Fruit fly (Drosophila melanogaster): ENCODE measurements around the gene SWIP.

SWIP gene

DNA sequence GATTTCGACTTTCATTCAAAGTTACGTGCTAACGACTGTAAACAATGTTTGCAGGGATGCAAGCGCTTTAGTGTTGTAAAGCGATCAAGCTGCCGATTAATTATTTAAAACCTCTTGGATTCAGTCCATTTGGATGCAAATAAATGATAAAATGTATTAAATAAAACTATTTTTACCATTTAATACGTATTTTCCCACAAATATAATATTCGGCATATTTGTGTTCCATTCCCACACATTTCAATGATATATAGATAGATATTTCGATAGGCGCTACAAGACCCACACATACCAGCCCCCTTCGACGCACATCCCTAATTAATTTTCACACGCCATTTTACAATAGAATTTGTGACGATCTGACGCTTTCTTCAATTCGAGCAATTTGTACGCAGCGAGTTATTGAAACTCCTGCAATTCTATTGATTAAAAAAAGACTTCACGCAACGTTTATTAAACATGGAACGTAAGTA is 25.0 kb upstream of the SWIP start, which contains the start of the genes CG32576 and caz (continued):
- TF ChIP-seq unpg (GFP tag; optimal IDR thresholded peaks at IDR 0.05) (peak; percentile 31), CG12104 (GFP tag; optimal IDR thresholded peaks at IDR 0.05) (peak; percentile 24), CG4328 (GFP tag; optimal IDR thresholded peaks at IDR 0.05) (no peak), Meics (GFP tag; optimal IDR thresholded peaks at IDR 0.05) (peak; percentile 33), lbe (GFP tag; optimal IDR thresholded peaks at IDR 0.05) (peak; percentile 63), CG9727 (GFP tag; optimal IDR thresholded peaks at IDR 0.05) (peak; percentile 26), B-H1 (GFP tag; IDR thresholded peaks at IDR 0.05) (no peak), CG43689 (GFP tag; IDR thresholded peaks at IDR 0.05) (no peak), CG18619 (GFP tag; optimal IDR thresholded peaks at IDR 0.05) (no peak), CG1647 (GFP tag; optimal IDR thresholded peaks at IDR 0.05) (no peak), exex (tag; optimal IDR thresholded peaks at IDR 0.05) (peak; percentile 61), BEAF-32 (GFP tag; optimal IDR thresholded peaks at IDR 0.05) (peak; percentile 80), chif (GFP tag; optimal IDR thresholded peaks at IDR 0.05) (peak in 1 of 2 experiments; percentile 16), wek (GFP tag; optimal IDR thresholded peaks at IDR 0.05) (no peak), CG2129 (GFP tag; IDR thresholded peaks at IDR 0.05; ENCODE audit: partially characterized antibody) (peak; percentile 39; the same call in 1 of the 2 replicates), CG2199 (GFP tag; IDR thresholded peaks at IDR 0.05) (no peak), ems (GFP tag; optimal IDR thresholded peaks at IDR 0.05) (no peak), cg (GFP tag; optimal IDR thresholded peaks at IDR 0.05) (peak; percentile 54), unc-4 (GFP tag; IDR thresholded peaks at IDR 0.05; ENCODE audit: partially characterized antibody) (peak; percentile 73), sens-2 (GFP tag; IDR thresholded peaks at IDR 0.05) (no peak), insv (GFP tag; optimal IDR thresholded peaks at IDR 0.05) (no peak), CG11456 (GFP tag; IDR thresholded peaks at IDR 0.05) (no peak), pita (GFP tag; optimal IDR thresholded peaks at IDR 0.05) (no peak), tna (GFP tag; IDR thresholded peaks at IDR 0.05; ENCODE audit: partially characterized antibody) (no peak), ind (GFP tag; optimal IDR thresholded peaks at IDR 0.05) (peak; percentile 29), CG34376 (GFP tag; optimal IDR thresholded peaks at IDR 0.05) (peak; percentile 16), CG2202 (tag; optimal IDR thresholded peaks at IDR 0.05) (peak; percentile 5), Myb (GFP tag; optimal IDR thresholded peaks at IDR 0.05) (peak; percentile 40), zen (tag; optimal IDR thresholded peaks at IDR 0.05) (peak; percentile 73), CG12299 (tag; optimal IDR thresholded peaks at IDR 0.05) (peak; percentile 22), CG14050 (GFP tag; IDR thresholded peaks at IDR 0.05) (no peak), HmgD (GFP tag; optimal IDR thresholded peaks at IDR 0.05) (no peak), amos (GFP tag; IDR thresholded peaks at IDR 0.05; ENCODE audit: partially characterized antibody) (peak; percentile 64), H15 (GFP tag; IDR thresholded peaks at IDR 0.05) (no peak), CG2116 (GFP tag; optimal IDR thresholded peaks at IDR 0.05) (peak; percentile 95), bcd (GFP tag; optimal IDR thresholded peaks at IDR 0.05) (no peak), E2f2 (GFP tag; IDR thresholded peaks at IDR 0.05) (peak; percentile 51; the same call in 1 of the 2 replicates), dpn (GFP tag; optimal IDR thresholded peaks at IDR 0.05) (peak in 1 of 2 experiments; percentile 43), slbo (GFP tag; IDR thresholded peaks at IDR 0.05) (peak; percentile 24; the same call in 1 of the 2 replicates), CG10543 (GFP tag; optimal IDR thresholded peaks at IDR 0.05) (peak; percentile 74), Lhr (GFP tag; optimal IDR thresholded peaks at IDR 0.05) (peak; percentile 9), crc (GFP tag; optimal IDR thresholded peaks at IDR 0.05) (no peak), CG33557 (GFP tag; optimal IDR thresholded peaks at IDR 0.05) (peak; percentile 25), CG10462 (GFP tag; optimal IDR thresholded peaks at IDR 0.05) (no peak), CG9797 (GFP tag; optimal IDR thresholded peaks at IDR 0.05) (peak; percentile 23), CG12659 (GFP tag; optimal IDR thresholded peaks at IDR 0.05) (peak; percentile 83), CG10267 (tag; optimal IDR thresholded peaks at IDR 0.05) (peak; percentile 96), Sox100B (GFP tag; optimal IDR thresholded peaks at IDR 0.05) (no peak), Sry-δ (GFP tag; optimal IDR thresholded peaks at IDR 0.05) (peak; percentile 81), danr (GFP tag; IDR thresholded peaks at IDR 0.05) (no peak)
